In genomic region chr3L:12122891-12123290, dm6 we compare ENCODE assay signal across 2 fruit fly cellular contexts.
TF ChIP-seq lines count a peak whose summit lies in the region.

No protein-coding gene starts in this region.

- no peak for TF ChIP-seq CTCF in whole organism, embryonic (GFP tag; optimal IDR thresholded peaks at IDR 0.05; lab: Kevin White, UChicago)

TF ChIP-seq in whole organism, embryonic, 481 proteins besides CTCF, POLR2A, EP300 and RAD21:
- TF ChIP-seq CG6791 (GFP tag; IDR thresholded peaks at IDR 0.05; lab: Robert Waterston, UW; ENCODE audit: partially characterized antibody), result no peak
- peak; percentile 10 for TF ChIP-seq Med (GFP tag; lab: Kevin White, UChicago)
- TF ChIP-seq sens (GFP tag; lab: Kevin White, UChicago), result peak; percentile 51
- peak; percentile 76 for TF ChIP-seq Hr39 (optimal IDR thresholded peaks at IDR 0.05; lab: Kevin White, UChicago)
- 0 out of 3 replicates have a peak, but pooled peaks have one; percentile 15 for TF ChIP-seq CG16813 (GFP tag; IDR thresholded peaks at IDR 0.05; lab: Robert Waterston, UW; ENCODE audit: partially characterized antibody)
- TF ChIP-seq Atf6 (GFP tag; IDR thresholded peaks at IDR 0.05; lab: Robert Waterston, UW), result no peak
- no peak for TF ChIP-seq Jarid2 (GFP tag; optimal IDR thresholded peaks at IDR 0.05; lab: Kevin White, UChicago)

TF ChIP-seq in whole organism, wandering third instar larva, 38 proteins besides CTCF, POLR2A, EP300 and RAD21:
- peak; percentile 99 for TF ChIP-seq Dfd (GFP tag; optimal IDR thresholded peaks at IDR 0.05; lab: Kevin White, UChicago)
- TF ChIP-seq foxo (GFP tag; optimal IDR thresholded peaks at IDR 0.05; lab: Kevin White, UChicago), result no peak

Comparison
In these comparisons a context has a peak if more than half of its experiments do, and no peak if none do; other contexts are left out.
1. Of the 10 proteins assayed by ChIP-seq in both whole organism, embryonic and whole organism, wandering third instar larva: peak only in whole organism, embryonic: none; only in whole organism, wandering third instar larva: Dfd; in both: none; in neither: 9.